Worm (Caenorhabditis elegans): ENCODE results near the gene ZC262.2.

The ZC262.2 gene

ce11 chrIII:8293260-8293659 lies 38.6 kb upstream of the ZC262.2 start:
- TF ChIP-seq zip-8 (tag; optimal IDR thresholded peaks at IDR 0.05), result peak; percentile 13
- TF ChIP-seq blmp-1 (tag; optimal IDR thresholded peaks at IDR 0.05), result peak; percentile 44
- TF ChIP-seq unc-62 (GFP tag; optimal IDR thresholded peaks at IDR 0.05), result peak; percentile 77
- no peak for TF ChIP-seq mep-1 (tag; optimal IDR thresholded peaks at IDR 0.05)
- TF ChIP-seq elt-3 (tag; optimal IDR thresholded peaks at IDR 0.05), result no peak
- TF ChIP-seq cnd-1 (tag; optimal IDR thresholded peaks at IDR 0.05), result no peak

ce11 chrIII:8298216-8298920 lies 33.5 kb upstream of the ZC262.2 start:
- TF ChIP-seq unc-120 (tag; optimal IDR thresholded peaks at IDR 0.05; ENCODE audit: poor library complexity, severe bottlenecking), result no peak
- TF ChIP-seq ceh-83 (GFP tag; optimal IDR thresholded peaks at IDR 0.05), result no peak
- TF ChIP-seq zip-8 (tag; optimal IDR thresholded peaks at IDR 0.05), result peak; percentile 93
- peak; percentile 90 for TF ChIP-seq nhr-2 (tag; optimal IDR thresholded peaks at IDR 0.05)
- no peak for TF ChIP-seq hlh-1 (tag; optimal IDR thresholded peaks at IDR 0.05)
- no peak for TF ChIP-seq lin-32 (GFP tag; optimal IDR thresholded peaks at IDR 0.05)
- no peak for TF ChIP-seq ztf-11 (tag; optimal IDR thresholded peaks at IDR 0.05)
- TF ChIP-seq blmp-1 (tag; optimal IDR thresholded peaks at IDR 0.05), result no peak
- peak; percentile 24 for TF ChIP-seq mls-2 (tag; optimal IDR thresholded peaks at IDR 0.05)
- no peak for TF ChIP-seq ceh-39 (tag; optimal IDR thresholded peaks at IDR 0.05)
- TF ChIP-seq ceh-43 (GFP tag; optimal IDR thresholded peaks at IDR 0.05), result no peak
- TF ChIP-seq drap-1 (GFP tag; optimal IDR thresholded peaks at IDR 0.05), result no peak
- TF ChIP-seq sem-2 (GFP tag; optimal IDR thresholded peaks at IDR 0.05), result no peak
- no peak for TF ChIP-seq mep-1 (tag; optimal IDR thresholded peaks at IDR 0.05)
- TF ChIP-seq elt-3 (tag; optimal IDR thresholded peaks at IDR 0.05), result no peak
- TF ChIP-seq elt-1 (tag; optimal IDR thresholded peaks at IDR 0.05; ENCODE audit: borderline replicate concordance, insufficient read depth), result no peak
- peak; percentile 3 for TF ChIP-seq unc-62 (GFP tag; optimal IDR thresholded peaks at IDR 0.05)
- TF ChIP-seq cnd-1 (tag; optimal IDR thresholded peaks at IDR 0.05), result peak; percentile 79
- TF ChIP-seq sptf-1 (tag; optimal IDR thresholded peaks at IDR 0.05), result peak; percentile 35
- no peak for TF ChIP-seq ces-1 (GFP tag; optimal IDR thresholded peaks at IDR 0.05)
- no peak for TF ChIP-seq nhr-28 (tag; optimal IDR thresholded peaks at IDR 0.05)
- no peak for TF ChIP-seq nhr-237 (tag; optimal IDR thresholded peaks at IDR 0.05)
- no peak for TF ChIP-seq lsy-2 (tag; optimal IDR thresholded peaks at IDR 0.05)
- no peak for TF ChIP-seq lin-13 (tag; optimal IDR thresholded peaks at IDR 0.05)
- TF ChIP-seq ham-2 (GFP tag; optimal IDR thresholded peaks at IDR 0.05), result no peak
- TF ChIP-seq flh-1 (GFP tag; optimal IDR thresholded peaks at IDR 0.05), result no peak
- TF ChIP-seq nhr-76 (tag; optimal IDR thresholded peaks at IDR 0.05), result no peak
- no peak for TF ChIP-seq pha-4 (tag; optimal IDR thresholded peaks at IDR 0.05)
- TF ChIP-seq nhr-12 (tag; optimal IDR thresholded peaks at IDR 0.05), result no peak

DNA sequence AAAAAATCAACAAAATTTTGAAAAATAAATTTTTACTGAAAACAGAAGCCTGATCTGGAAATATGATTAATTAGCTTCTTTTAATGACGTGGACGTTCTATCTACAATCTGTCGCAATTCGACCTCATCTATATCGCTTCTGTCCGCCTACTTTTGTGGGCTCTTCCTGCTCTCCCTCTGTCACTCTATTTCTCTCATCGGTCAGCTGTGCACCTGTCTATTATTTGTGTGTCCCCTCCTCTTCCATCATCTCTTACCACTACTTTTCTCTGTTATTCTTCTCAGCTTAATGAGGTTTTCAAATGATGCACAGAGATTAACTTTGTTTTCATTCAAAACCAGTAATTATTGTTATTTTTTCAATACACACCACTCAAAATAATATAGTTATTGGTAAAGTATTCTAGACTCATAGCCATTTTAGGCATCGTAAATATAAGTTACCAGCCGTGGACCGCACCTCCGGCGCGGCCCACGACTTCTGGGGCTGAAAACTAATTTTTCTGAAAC lies 32.7 kb upstream of the ZC262.2 start:
- TF ChIP-seq ces-1 (GFP tag; optimal IDR thresholded peaks at IDR 0.05) (peak; percentile 58), sem-2 (GFP tag; optimal IDR thresholded peaks at IDR 0.05) (no peak), nhr-28 (tag; optimal IDR thresholded peaks at IDR 0.05) (no peak), pha-4 (tag; optimal IDR thresholded peaks at IDR 0.05) (no peak), tbx-8 (GFP tag; optimal IDR thresholded peaks at IDR 0.05) (no peak), unc-120 (tag; optimal IDR thresholded peaks at IDR 0.05; ENCODE audit: poor library complexity, severe bottlenecking) (peak; percentile 37), hlh-1 (tag; optimal IDR thresholded peaks at IDR 0.05) (peak; percentile 97), unc-62 (GFP tag; optimal IDR thresholded peaks at IDR 0.05) (peak; percentile 84)

DNA sequence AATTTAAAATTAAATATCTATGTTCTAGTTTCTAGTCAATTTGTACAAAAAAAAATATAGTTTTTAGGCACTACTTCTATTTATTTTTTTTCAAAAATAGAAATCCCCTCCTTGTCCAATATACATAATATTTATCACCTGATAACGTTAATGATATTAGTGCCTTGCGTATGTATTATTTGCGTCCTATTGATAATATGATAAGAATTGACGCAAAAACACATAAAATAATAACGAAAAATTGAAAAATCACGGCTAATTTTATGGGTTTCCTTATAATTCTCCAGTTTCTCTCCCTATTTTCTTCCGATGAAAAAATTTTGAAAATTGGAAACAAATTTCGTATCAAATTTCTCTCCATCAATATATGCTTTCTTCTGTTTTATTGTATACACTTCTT lies 32.1 kb upstream of the ZC262.2 start:
- TF ChIP-seq nhr-28 (tag; optimal IDR thresholded peaks at IDR 0.05) (no peak), snpc-4 (tag; optimal IDR thresholded peaks at IDR 0.05) (no peak)

DNA sequence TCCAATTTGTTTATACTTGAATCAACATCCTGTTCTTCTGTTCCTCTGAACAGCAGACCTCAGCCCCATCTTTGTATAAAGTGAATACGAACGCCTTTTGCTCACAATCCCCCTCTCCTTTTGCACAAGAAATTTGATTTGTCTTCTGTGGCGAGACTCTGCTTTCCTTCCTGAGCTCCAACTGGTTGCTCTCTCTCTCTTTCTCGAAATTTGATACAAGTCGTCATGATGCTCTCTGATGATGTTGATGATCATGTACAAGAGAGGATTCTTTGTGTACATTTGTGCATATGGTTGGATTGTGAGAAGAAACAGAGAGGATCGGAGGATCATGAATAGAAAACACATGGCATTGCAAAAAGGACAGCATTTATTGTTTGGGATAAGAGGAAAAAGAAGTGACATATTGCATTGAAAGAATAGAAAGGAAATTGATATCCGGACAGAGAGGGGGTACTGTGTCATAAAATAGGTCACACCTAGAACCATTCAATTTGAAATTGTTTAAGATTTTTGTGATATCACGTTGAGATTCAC lies 30.9 kb upstream of the ZC262.2 start:
- TF ChIP-seq cnd-1 (tag; optimal IDR thresholded peaks at IDR 0.05) (peak; percentile 8), hlh-1 (tag; optimal IDR thresholded peaks at IDR 0.05) (no peak), ztf-11 (tag; optimal IDR thresholded peaks at IDR 0.05) (no peak), mls-2 (tag; optimal IDR thresholded peaks at IDR 0.05) (peak; percentile 15), nhr-76 (tag; optimal IDR thresholded peaks at IDR 0.05) (no peak), ceh-43 (GFP tag; optimal IDR thresholded peaks at IDR 0.05) (no peak), ceh-39 (tag; optimal IDR thresholded peaks at IDR 0.05) (no peak), ceh-83 (GFP tag; optimal IDR thresholded peaks at IDR 0.05) (peak; percentile 65), pha-4 (tag; optimal IDR thresholded peaks at IDR 0.05) (peak; percentile 27), ces-1 (GFP tag; optimal IDR thresholded peaks at IDR 0.05) (peak; percentile 54)
